Fruit fly (Drosophila melanogaster) S2 (cell line): Measurements from ENCODE around the gene CG11313.

Experiments
- CG8478 ChIP-seq: fragments of >200 bp; optimal IDR thresholded peaks from 2 replicates; lab custom pipeline; 2018
- CTCF ChIP-seq, 2 experiments: fragments of >200 bp; optimal IDR thresholded peaks; 2 replicates each; lab custom pipeline; 2018

dm6 chr3R:30710442-30710841, 20.5 kb downstream of the CG11313 start:
- no peak for TF ChIP-seq CG8478
- TF ChIP-seq CTCF (optimal IDR thresholded peaks at IDR 0.05; lab: Kevin White, UChicago) = no peak
